Worm (Caenorhabditis elegans): Measurements from ENCODE around the gene fax-1.

fax-1 gene

DNA sequence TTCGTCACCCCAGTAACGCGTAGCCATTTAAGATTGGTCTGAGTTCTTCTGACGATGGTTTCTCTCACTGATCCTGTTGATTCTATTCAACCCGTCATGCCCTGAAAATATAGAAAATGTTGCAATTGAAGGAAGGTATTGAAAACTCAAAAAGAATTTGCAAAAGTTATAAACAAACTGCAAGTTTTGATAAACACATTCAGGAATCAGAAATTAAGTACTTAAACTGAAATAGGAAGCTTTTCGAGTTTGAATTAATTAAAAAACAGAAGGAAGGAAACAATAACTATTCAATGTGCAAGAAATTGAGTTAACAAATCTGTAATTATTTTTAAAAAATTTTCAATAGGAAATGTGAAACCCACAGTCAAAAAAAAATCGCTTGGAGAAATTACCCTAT lies 21.1 kb upstream of the fax-1 start, which contains the start of gene rgl-1:
TSS of gene rgl-1 (minus strand) at position 101 of the 400 bp plus-strand sequence.
- no peak for TF ChIP-seq nhr-2 (tag; optimal IDR thresholded peaks at IDR 0.05)
- TF ChIP-seq zip-8 (tag; optimal IDR thresholded peaks at IDR 0.05), result no peak
- no peak for TF ChIP-seq mep-1 (tag; optimal IDR thresholded peaks at IDR 0.05)

DNA sequence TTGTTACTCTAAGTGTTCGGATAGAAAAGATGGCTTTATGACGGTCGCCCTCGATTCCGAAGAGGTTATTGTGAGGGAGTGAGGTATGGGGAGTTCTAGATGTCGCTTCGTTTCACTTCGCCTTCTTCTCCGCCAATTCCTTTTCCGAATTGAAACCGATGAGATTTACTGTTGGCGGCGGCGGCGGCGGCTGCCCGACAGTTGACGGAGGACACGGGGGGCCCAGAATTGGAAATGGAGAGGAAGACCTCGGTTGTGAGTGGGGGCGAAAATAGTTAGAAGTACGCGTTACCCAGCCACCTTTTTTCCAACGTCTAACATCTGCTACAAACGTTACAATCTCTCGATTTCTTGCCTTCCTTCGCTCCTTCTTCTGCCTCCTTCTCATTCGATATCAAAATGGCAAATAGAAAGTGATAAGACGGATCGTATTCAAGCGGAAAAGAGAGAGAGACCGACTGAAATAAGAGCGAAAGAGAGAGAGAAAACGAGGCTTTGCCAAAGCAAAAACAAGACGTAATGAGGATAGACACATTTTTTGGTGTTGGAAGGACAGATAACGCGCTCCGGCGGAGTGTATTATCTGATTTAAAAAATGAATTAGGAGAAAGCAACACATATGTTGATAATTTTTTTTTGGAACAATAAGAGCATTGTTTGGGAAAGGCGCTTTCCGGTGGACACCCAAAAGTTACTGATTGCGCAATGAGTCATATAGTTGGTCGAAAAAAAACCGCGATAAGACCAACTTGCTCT lies 19.1 kb upstream of the fax-1 start:
- TF ChIP-seq ceh-83 (GFP tag; optimal IDR thresholded peaks at IDR 0.05) (no peak), zip-8 (tag; optimal IDR thresholded peaks at IDR 0.05) (peak; percentile 61)

DNA sequence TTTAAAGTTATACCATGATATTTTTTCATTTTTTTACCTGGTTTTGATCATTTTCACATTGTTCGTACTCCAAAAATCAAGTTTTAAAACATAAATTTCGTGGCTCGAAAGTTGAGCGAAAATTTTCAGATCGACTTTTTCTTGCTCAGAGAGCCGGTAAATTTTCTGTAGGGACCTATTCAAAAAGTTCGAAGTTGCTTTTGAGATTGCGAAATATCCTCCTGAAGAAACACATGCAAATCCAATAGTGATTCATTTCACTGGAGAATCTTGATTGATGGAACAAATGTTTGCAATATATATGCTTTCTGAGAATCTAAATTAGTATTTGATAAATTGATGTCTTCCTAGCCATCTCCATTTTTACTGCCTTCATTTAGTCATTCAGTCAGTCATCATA lies 17.5 kb upstream of the fax-1 start:
- no peak for TF ChIP-seq tbx-8 (GFP tag; optimal IDR thresholded peaks at IDR 0.05)
- no peak for TF ChIP-seq flh-1 (GFP tag; optimal IDR thresholded peaks at IDR 0.05)
- TF ChIP-seq bed-3 (GFP tag; optimal IDR thresholded peaks at IDR 0.05), result no peak
- no peak for TF ChIP-seq nhr-28 (tag; optimal IDR thresholded peaks at IDR 0.05)
- TF ChIP-seq blmp-1 (tag; optimal IDR thresholded peaks at IDR 0.05), result no peak
- TF ChIP-seq ceh-43 (GFP tag; optimal IDR thresholded peaks at IDR 0.05), result no peak
- TF ChIP-seq zip-8 (tag; optimal IDR thresholded peaks at IDR 0.05), result no peak
- TF ChIP-seq ham-2 (GFP tag; optimal IDR thresholded peaks at IDR 0.05), result no peak
- TF ChIP-seq ces-1 (GFP tag; optimal IDR thresholded peaks at IDR 0.05), result no peak
- no peak for TF ChIP-seq nhr-2 (tag; optimal IDR thresholded peaks at IDR 0.05)
- TF ChIP-seq lin-13 (tag; optimal IDR thresholded peaks at IDR 0.05), result no peak
- no peak for TF ChIP-seq mep-1 (tag; optimal IDR thresholded peaks at IDR 0.05)
- TF ChIP-seq nhr-237 (tag; optimal IDR thresholded peaks at IDR 0.05), result no peak
- no peak for TF ChIP-seq mls-2 (tag; optimal IDR thresholded peaks at IDR 0.05)

DNA sequence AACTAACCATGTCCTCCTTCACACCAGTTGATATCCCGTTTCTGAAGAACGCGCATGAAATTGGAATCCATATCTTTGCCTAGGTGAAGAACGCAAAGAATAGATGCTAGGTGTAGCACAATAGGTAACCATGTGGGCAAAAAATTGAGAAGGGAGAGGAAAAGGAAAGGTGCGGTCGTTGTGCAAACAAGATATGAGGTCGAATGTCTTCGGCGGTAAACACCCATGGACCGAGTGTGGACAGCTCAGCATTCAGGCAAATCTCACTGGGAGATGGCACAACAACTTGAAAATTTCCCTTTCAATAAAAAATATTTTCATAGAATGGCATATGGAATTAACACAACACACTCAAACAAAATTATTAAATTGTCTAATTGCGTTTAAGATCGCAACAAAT lies 10.4 kb upstream of the fax-1 start, which contains the start of gene F28B4.4:
TSS of gene F28B4.4 (minus strand) at position 101 of the 400 bp plus-strand sequence.
- TF ChIP-seq sptf-1 (tag; optimal IDR thresholded peaks at IDR 0.05), result no peak
- TF ChIP-seq mab-5 (tag; optimal IDR thresholded peaks at IDR 0.05), result no peak
- TF ChIP-seq drap-1 (GFP tag; optimal IDR thresholded peaks at IDR 0.05), result no peak
- TF ChIP-seq ceh-39 (tag; optimal IDR thresholded peaks at IDR 0.05), result no peak
- no peak for TF ChIP-seq unc-120 (tag; optimal IDR thresholded peaks at IDR 0.05; ENCODE audit: poor library complexity, severe bottlenecking)
- TF ChIP-seq elt-3 (tag; optimal IDR thresholded peaks at IDR 0.05), result no peak
- TF ChIP-seq zip-8 (tag; optimal IDR thresholded peaks at IDR 0.05), result no peak
- TF ChIP-seq nhr-12 (tag; optimal IDR thresholded peaks at IDR 0.05), result no peak
- TF ChIP-seq tbx-8 (GFP tag; optimal IDR thresholded peaks at IDR 0.05), result no peak
- no peak for TF ChIP-seq unc-62 (GFP tag; optimal IDR thresholded peaks at IDR 0.05)
- TF ChIP-seq cnd-1 (tag; optimal IDR thresholded peaks at IDR 0.05), result no peak
- no peak for TF ChIP-seq unc-39 (tag; optimal IDR thresholded peaks at IDR 0.05)
- TF ChIP-seq snpc-4 (tag; optimal IDR thresholded peaks at IDR 0.05), result no peak
- TF ChIP-seq ceh-43 (GFP tag; optimal IDR thresholded peaks at IDR 0.05), result no peak
- TF ChIP-seq nhr-2 (tag; optimal IDR thresholded peaks at IDR 0.05), result no peak
- no peak for TF ChIP-seq mls-2 (tag; optimal IDR thresholded peaks at IDR 0.05)
- TF ChIP-seq nhr-237 (tag; optimal IDR thresholded peaks at IDR 0.05), result no peak
- no peak for TF ChIP-seq lsy-2 (tag; optimal IDR thresholded peaks at IDR 0.05)
- TF ChIP-seq bed-3 (GFP tag; optimal IDR thresholded peaks at IDR 0.05), result no peak

DNA sequence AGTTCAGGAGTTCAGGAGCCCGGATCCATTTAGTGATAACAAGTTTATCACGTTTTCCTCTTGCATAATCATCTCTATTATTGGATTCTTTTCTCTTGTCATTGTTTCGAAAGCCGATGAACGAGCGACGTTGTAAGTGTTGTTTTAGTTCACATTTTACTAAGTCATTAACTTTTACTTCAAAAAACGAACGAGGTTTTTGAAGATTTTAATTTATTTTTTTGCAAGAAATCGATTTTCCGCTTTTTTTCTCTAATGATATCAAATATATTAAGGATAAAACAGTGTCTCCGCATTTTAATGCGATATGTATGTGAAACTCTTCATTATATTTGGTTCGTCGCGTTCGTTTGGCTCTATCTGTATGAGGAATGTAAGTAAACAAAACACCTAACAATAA lies 5.6 kb upstream of the fax-1 start, which contains the start of gene F28B4.1:
TSS of gene F28B4.1 (plus strand) at position 301 of the 400 bp plus-strand sequence.
- TF ChIP-seq lin-32 (GFP tag; optimal IDR thresholded peaks at IDR 0.05) (no peak), snpc-4 (tag; optimal IDR thresholded peaks at IDR 0.05) (no peak)

DNA sequence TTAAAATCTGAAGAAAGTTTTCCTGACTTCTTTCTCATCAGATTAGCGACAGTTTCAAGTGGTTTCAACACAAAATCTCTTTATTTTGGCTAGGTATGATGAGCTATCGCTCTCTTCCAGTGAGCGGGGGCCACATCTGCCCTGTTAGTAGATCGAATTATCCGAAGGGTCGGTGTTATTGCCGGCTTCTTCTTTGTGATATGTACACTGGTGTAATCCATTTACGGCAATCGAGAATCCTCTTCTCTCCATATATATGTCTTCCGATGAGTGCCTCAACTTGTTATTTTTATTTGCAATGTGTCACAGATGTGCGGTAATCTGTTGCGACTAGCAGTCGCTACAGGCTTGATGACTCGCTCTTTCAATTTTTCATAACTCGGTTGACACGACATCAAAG lies 3.2 kb upstream of the fax-1 start:
- TF ChIP-seq ces-1 (GFP tag; optimal IDR thresholded peaks at IDR 0.05) (peak; percentile 86), nhr-237 (tag; optimal IDR thresholded peaks at IDR 0.05) (no peak)

DNA sequence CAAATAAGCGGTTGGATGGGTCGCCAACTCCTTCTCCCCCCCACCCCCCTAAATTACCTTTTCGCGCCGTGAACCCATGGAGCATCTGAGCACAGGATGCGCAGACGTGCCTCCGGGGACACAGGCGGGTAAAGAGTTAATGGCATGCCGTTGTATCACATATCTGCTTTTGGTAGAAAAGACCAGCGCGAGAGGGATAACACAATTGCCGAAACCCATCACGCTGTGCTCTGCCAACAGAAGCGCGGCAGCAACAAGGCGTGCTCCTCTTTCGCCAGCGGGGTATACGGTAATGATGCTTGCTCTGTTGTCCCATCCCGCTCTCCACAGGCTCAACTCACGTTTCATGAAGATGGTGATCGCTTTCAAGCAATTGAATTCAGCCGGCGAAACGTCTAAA lies 1.8 kb downstream of the fax-1 start:
- TF ChIP-seq ces-1 (GFP tag; optimal IDR thresholded peaks at IDR 0.05), result peak; percentile 58
- no peak for TF ChIP-seq bed-3 (GFP tag; optimal IDR thresholded peaks at IDR 0.05)
- no peak for TF ChIP-seq cnd-1 (tag; optimal IDR thresholded peaks at IDR 0.05)
- no peak for TF ChIP-seq nhr-76 (tag; optimal IDR thresholded peaks at IDR 0.05)
- TF ChIP-seq nhr-2 (tag; optimal IDR thresholded peaks at IDR 0.05), result no peak
- TF ChIP-seq nhr-28 (tag; optimal IDR thresholded peaks at IDR 0.05), result no peak

All from whole organism, mixed stage, embryonic.